Fruit fly (Drosophila melanogaster) S2 (cell line): ENCODE results near the gene mah.

Source experiments
- CG8478 ChIP-seq: fragments of >200 bp; optimal IDR thresholded peaks from 2 replicates; lab custom pipeline; 2018
- CTCF ChIP-seq, 2 experiments: fragments of >200 bp; optimal IDR thresholded peaks; 2 replicates each; lab custom pipeline; 2018

mah gene

dm6 chr3R:24996502-24996901 is 49.1 kb downstream of the mah start:
- TF ChIP-seq CTCF (optimal IDR thresholded peaks at IDR 0.05; lab: Kevin White, UChicago) = no peak
- TF ChIP-seq CG8478 (lab: Kevin White, UChicago) = no peak

dm6 chr3R:24997287-24997686 is 49.9 kb downstream of the mah start:
- TF ChIP-seq CTCF (optimal IDR thresholded peaks at IDR 0.05; lab: Kevin White, UChicago) = no peak
